Fruit fly (Drosophila melanogaster) whole organism: ENCODE measurements around the gene CG33644.

Experiments used
- Dll ChIP-seq: fragments of >200 bp; optimal IDR thresholded peaks from 2 replicates; lab custom pipeline; 2017
- pan ChIP-seq: fragments of >200 bp; optimal IDR thresholded peaks from 2 replicates; lab custom pipeline; 2017

Gene CG33644

DNA sequence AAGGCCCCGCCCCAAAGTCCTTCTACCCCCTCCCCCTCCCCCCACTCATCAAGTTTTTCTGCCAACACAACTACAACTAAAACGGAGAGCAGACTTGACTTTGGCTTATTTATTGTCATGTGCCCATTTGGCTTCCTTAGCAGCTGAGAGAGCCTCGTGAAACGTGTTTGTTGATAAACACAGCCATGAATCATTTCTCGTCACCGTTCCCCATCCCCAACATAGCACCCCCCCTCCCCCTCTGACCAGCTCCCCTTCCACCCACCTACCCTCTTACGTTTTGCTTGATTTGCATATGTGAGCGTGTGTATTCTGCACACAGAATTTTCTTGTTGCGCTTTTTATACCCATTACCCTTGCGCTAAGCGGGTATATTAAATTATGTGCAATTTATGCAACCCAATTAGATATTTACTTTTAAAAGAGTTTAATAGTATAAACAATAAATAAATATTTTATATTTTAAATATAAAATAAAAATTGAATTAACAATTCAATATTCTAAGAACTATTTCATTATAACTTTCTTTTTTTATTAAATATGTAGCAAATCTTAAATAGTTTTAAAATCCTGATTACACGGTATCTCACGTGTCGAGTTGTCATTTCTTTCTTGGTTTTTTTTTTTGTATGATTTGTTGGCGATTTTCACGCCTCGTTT is 40.0 kb downstream of the CG33644 start:
- TF ChIP-seq Dll: no peak
- TF ChIP-seq pan: peak; percentile 70
